Fruit fly (Drosophila melanogaster): ENCODE measurements around the gene Desat2.

DNA sequence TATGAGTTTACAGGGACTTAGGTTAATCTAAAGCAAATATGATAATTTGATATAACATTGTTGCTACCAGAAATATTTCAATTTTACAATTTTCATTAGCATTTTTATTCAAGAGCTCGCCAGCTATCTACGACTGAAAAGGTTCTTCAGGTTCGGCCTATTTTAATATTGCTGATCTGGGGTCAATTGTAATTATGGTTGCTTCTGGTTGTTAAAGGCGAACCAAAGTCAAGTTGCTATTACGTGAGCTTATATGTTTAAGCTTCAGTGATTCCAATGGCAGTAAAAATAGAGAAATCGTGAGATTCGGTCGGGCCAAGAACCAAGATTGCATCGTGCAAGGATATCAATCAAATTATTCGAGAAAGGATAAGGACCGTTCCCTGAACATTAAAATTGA, at the start of gene Desat2:
- TF ChIP-seq dsx (GFP tag; optimal IDR thresholded peaks at IDR 0.05; ENCODE audit: poor library complexity, severe bottlenecking) (no peak), Sox14 (GFP tag; optimal IDR thresholded peaks at IDR 0.05) (no peak), CG6163 (GFP tag; IDR thresholded peaks at IDR 0.05) (no peak), Gug (GFP tag; IDR thresholded peaks at IDR 0.05) (no peak), Sox102F (GFP tag; optimal IDR thresholded peaks at IDR 0.05) (no peak), Ets96B (tag; optimal IDR thresholded peaks at IDR 0.05) (no peak)
